Worm (Caenorhabditis elegans) whole organism, L3 larva: Measurements from ENCODE around the gene R01B10.2.

Experiments
- ZK546.5 ChIP-seq: sonication (generic microtip); optimal IDR thresholded peaks from 2 replicates; lab custom pipeline; 2017; ENCODE audit warnings: missing biosample characterization, missing genetic modification characterization
- ceh-82 ChIP-seq: fragments of 150-350 bp; optimal IDR thresholded peaks from 2 replicates; lab custom pipeline; 2014; ENCODE audit warnings: missing biosample characterization, missing genetic modification characterization
- daf-12 ChIP-seq: fragments of 150-350 bp; optimal IDR thresholded peaks from 2 replicates; lab custom pipeline; 2014; ENCODE audit warnings: missing biosample characterization, missing genetic modification reagents, missing genetic modification characterization
- elt-1 ChIP-seq: fragments of 150-350 bp; optimal IDR thresholded peaks from 2 replicates; lab custom pipeline; 2014; ENCODE audit warnings: missing biosample characterization, missing genetic modification characterization
- hmg-11 ChIP-seq: sonication (generic microtip); optimal IDR thresholded peaks from 2 replicates; lab custom pipeline; 2016; ENCODE audit warnings: missing genetic modification characterization, missing compliant biosample characterization
- mdl-1 ChIP-seq: fragments of 150-350 bp; optimal IDR thresholded peaks from 2 replicates; lab custom pipeline; 2014; ENCODE audit warnings: missing biosample characterization, missing genetic modification characterization
- nfya-1 ChIP-seq: sonication (generic microtip); optimal IDR thresholded peaks from 2 replicates; lab custom pipeline; 2017; ENCODE audit warnings: missing genetic modification characterization, mild to moderate bottlenecking, missing compliant biosample characterization, antibody characterized with exemption, moderate library complexity; ENCODE audit not compliant: insufficient read depth
- nhr-12 ChIP-seq: fragments of 150-350 bp; optimal IDR thresholded peaks from 2 replicates; lab custom pipeline; 2014; ENCODE audit warnings: missing biosample characterization, missing genetic modification characterization
- nhr-23 ChIP-seq: fragments of 150-350 bp; optimal IDR thresholded peaks from 2 replicates; lab custom pipeline; 2014; ENCODE audit warnings: missing biosample characterization, missing genetic modification reagents, missing genetic modification characterization
- nhr-237 ChIP-seq: fragments of 150-350 bp; optimal IDR thresholded peaks from 2 replicates; lab custom pipeline; 2014; ENCODE audit warnings: missing biosample characterization, missing genetic modification characterization
- nhr-28 ChIP-seq: fragments of 150-350 bp; optimal IDR thresholded peaks from 2 replicates; lab custom pipeline; 2014; ENCODE audit warnings: missing biosample characterization, missing genetic modification characterization
- pha-4 ChIP-seq: fragments of 150-350 bp; optimal IDR thresholded peaks from 2 replicates; lab custom pipeline; 2014; ENCODE audit warnings: missing biosample characterization, missing genetic modification reagents, missing genetic modification characterization
- pqm-1 ChIP-seq: fragments of 150-350 bp; optimal IDR thresholded peaks from 2 replicates; lab custom pipeline; 2017; ENCODE audit warnings: missing biosample characterization, missing genetic modification characterization, inconsistent platforms
- sea-2 ChIP-seq: fragments of 150-350 bp; sonication (generic microtip); optimal IDR thresholded peaks from 4 replicates; lab custom pipeline; 2014; ENCODE audit warnings: missing biosample characterization, missing genetic modification reagents, missing genetic modification characterization

The R01B10.2 gene

ce11 chrV:5991490-5992069 is 49.7 kb downstream of the R01B10.2 start (continued):
- TF ChIP-seq pqm-1 (tag; lab: Kevin White, UChicago) = peak; percentile 20
- peak; percentile 68 for TF ChIP-seq nfya-1
- TF ChIP-seq hmg-11 (tag; lab: Kevin White, UChicago) = peak; percentile 78
- TF ChIP-seq ceh-82 (tag; lab: Kevin White, UChicago) = no peak
- TF ChIP-seq mdl-1 (tag; lab: Kevin White, UChicago) = no peak
- no peak for TF ChIP-seq pha-4
- no peak for TF ChIP-seq nhr-237
- no peak for TF ChIP-seq ZK546.5 (tag; lab: Kevin White, UChicago)
- TF ChIP-seq sea-2 (GFP tag; lab: Kevin White, UChicago) = peak; percentile 44
- TF ChIP-seq nhr-28 = no peak
- no peak for TF ChIP-seq elt-1 (tag; lab: Kevin White, UChicago)
- no peak for TF ChIP-seq daf-12
- TF ChIP-seq nhr-12 = no peak
- TF ChIP-seq nhr-23 (tag; lab: Kevin White, UChicago) = no peak
